Worm (Caenorhabditis elegans): ENCODE measurements around the gene T16G1.13.

The T16G1.13 gene

DNA sequence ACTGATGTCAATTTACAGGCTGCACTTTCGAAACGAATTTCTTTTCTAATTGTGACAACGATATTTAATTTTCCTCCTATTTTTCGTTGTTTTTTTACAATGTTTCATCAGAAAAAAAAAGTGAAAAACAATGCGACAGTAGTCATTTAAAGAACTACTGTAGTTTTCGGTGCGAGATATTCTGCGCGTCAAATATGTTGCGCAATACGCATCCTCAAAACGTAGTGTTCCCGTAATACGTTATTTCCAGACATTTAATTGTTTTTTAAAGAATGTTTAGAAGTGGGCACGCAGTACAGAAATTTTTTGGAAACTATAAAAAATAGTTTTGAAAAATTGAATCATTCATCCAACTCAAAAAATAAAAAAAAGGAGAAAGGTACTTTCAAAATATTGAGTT lies 24.3 kb downstream of the T16G1.13 start:
- TF ChIP-seq dmd-8 (GFP tag; IDR thresholded peaks at IDR 0.05) (no peak), unc-62 (GFP tag; optimal IDR thresholded peaks at IDR 0.05 in 1 of 2) (peak in 1 of 2 experiments; percentile 59), unc-62 (tag; optimal IDR thresholded peaks at IDR 0.05) (no peak)

DNA sequence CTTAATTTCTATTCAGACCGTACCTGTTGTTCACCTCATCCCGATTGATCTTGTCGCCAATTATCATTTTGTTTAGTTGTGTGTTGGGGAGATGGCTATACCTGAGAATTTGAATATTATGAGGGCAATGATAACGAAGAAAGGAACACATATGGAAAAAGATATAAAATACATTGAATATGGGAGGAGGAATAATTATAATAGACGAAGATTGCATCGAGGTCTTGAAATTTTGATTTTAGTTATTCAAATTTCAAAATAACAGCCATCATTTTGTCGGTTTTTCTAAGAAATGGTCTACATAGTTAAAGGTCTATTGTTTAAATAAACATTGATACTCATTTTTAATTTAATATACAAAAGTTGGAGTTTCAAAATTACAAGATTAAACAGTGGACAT lies 37.4 kb downstream of the T16G1.13 start, which contains the start of gene shw-3:
Gene shw-3, minus strand, starts transcription at position 101 of the 400 bp plus-strand sequence.
- TF ChIP-seq F26F4.8 (GFP tag; conservative IDR thresholded peaks at IDR 0.05), result no peak
- TF ChIP-seq set-16 (GFP tag; IDR thresholded peaks at IDR 0.05), result no peak
- TF ChIP-seq F37D6.2 (tag; optimal IDR thresholded peaks at IDR 0.05), result no peak
- TF ChIP-seq hmg-1.1 (GFP tag; IDR thresholded peaks at IDR 0.05), result no peak
- TF ChIP-seq Y105C5A.15 (GFP tag; IDR thresholded peaks at IDR 0.05), result no peak
- no peak for TF ChIP-seq pha-4 (GFP tag; IDR thresholded peaks at IDR 0.05)
- no peak for TF ChIP-seq pha-4 (tag; optimal IDR thresholded peaks at IDR 0.05)
- no peak for TF ChIP-seq ceh-28 (tag; optimal IDR thresholded peaks at IDR 0.05)
- no peak for TF ChIP-seq ztf-7 (tag; optimal IDR thresholded peaks at IDR 0.05)
- TF ChIP-seq gei-8 (GFP tag; optimal IDR thresholded peaks at IDR 0.05), result no peak
- TF ChIP-seq lir-3 (tag; optimal IDR thresholded peaks at IDR 0.05), result no peak

DNA sequence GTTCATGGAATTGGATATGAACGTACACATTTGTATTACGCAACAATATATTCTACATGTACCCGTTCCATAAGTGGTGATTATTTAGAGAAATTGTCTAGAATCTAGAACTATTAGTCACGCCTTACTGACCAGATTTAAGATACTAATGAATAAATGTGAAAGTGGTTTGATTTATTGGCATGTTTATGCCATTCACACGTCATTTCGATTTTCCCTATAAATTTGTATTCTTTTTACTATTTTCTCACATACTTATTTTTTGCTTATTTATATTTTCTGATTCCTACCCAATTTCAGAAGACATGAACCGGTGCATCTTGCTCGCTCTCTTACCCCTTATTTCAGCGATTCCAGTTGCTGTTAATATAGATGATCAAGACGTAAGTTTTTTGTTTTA lies 38.5 kb downstream of the T16G1.13 start, which contains the start of gene F15B9.8:
Gene F15B9.8, plus strand, starts transcription at position 301 of the 400 bp plus-strand sequence.
- no peak for TF ChIP-seq nhr-237 (tag; optimal IDR thresholded peaks at IDR 0.05)
- TF ChIP-seq duxl-1 (tag; optimal IDR thresholded peaks at IDR 0.05; ENCODE audit: poor library complexity), result no peak
- TF ChIP-seq mdl-1 (tag; optimal IDR thresholded peaks at IDR 0.05), result no peak
- TF ChIP-seq unc-39 (tag; optimal IDR thresholded peaks at IDR 0.05), result no peak
- TF ChIP-seq zag-1 (tag; optimal IDR thresholded peaks at IDR 0.05), result no peak
- TF ChIP-seq egl-27 (tag; optimal IDR thresholded peaks at IDR 0.05), result no peak
- TF ChIP-seq daf-16 (GFP tag; optimal IDR thresholded peaks at IDR 0.05), result no peak
- no peak for TF ChIP-seq daf-16 (tag; optimal IDR thresholded peaks at IDR 0.05)
- TF ChIP-seq lim-7 (GFP tag; IDR thresholded peaks at IDR 0.05), result no peak
- TF ChIP-seq mdt-29 (GFP tag; IDR thresholded peaks at IDR 0.05), result no peak
- no peak for TF ChIP-seq ama-1 (optimal IDR thresholded peaks at IDR 0.05)
- TF ChIP-seq set-16 (GFP tag; IDR thresholded peaks at IDR 0.05), result no peak
- no peak for TF ChIP-seq ctbp-1 (GFP tag; IDR thresholded peaks at IDR 0.05)
- no peak for TF ChIP-seq nhr-41 (GFP tag; IDR thresholded peaks at IDR 0.05)
- TF ChIP-seq nhr-42 (GFP tag; IDR thresholded peaks at IDR 0.05), result no peak

DNA sequence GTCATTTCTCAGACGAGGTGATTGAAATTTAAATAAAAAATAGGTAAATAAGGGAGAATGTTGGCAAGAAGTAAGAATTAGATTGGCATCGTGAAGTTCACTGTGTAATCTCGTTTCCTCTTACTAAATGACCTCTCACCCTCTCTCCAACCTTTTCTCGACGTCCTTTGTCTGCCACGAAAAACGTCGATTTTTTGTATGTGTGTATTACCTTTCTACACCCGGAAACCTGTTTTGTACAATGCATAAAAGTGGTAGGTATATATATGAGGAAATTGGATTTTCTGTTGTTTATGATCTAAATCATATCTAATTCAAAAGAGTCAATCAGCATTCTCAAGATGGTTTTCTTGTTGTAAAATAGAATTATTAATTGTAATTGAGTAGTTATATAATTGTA lies 43.2 kb downstream of the T16G1.13 start, which contains the start of the genes F15B9.11 and dsl-7:
Gene F15B9.11, minus strand, starts transcription at position 5 of the 400 bp plus-strand sequence.
Gene dsl-7, plus strand, starts transcription at position 260 of the 400 bp plus-strand sequence.
- TF ChIP-seq tag-97 (GFP tag; IDR thresholded peaks at IDR 0.05) (no peak), F26F4.8 (GFP tag; conservative IDR thresholded peaks at IDR 0.05) (no peak), ztf-7 (tag; optimal IDR thresholded peaks at IDR 0.05) (no peak)

DNA sequence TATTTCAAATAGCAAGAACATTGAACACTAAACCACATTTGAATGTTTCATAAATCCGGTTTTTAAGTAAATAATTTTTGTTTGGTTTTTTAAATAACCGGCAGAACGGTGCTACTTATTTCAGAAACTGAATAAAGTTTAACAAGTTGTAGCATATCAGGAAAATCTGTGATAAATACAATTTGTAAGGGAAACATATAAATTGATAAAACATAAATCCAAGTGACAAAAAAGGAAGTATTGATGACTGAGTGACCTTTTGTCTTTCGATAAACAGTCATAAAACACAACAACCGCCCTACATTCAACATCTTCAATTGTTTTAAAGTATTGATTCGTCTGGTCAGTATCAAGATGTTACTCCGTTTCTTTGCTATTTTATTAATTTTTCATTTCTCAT lies 45.6 kb downstream of the T16G1.13 start, which contains the start of gene far-5:
Gene far-5, plus strand, starts transcription at position 301 of the 400 bp plus-strand sequence.
- TF ChIP-seq aha-1 (tag) (peak; percentile 48), Y75B8A.6 (GFP tag; IDR thresholded peaks at IDR 0.05) (no peak), nhr-28 (tag; optimal IDR thresholded peaks at IDR 0.05) (peak; percentile 3), ama-1 (optimal IDR thresholded peaks at IDR 0.05) (no peak)

DNA sequence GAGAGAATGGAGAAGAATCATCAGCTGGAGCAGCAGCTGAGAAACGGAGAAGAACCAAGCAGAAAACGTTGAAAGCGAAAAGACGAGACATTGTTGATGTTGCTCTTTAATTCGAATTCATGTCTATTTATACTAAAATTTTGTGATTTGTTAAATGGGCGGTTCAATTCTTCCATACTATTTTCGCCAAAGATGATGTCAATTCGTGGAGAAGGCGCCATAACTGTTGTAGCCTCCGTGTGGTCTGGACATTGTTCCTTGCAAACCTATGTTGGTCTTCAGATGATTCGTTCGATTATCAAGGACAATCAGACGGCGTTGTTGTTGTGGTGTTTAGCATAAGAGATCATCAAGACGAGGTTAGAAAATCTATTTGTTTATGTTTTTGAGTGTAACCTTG lies 47.7 kb downstream of the T16G1.13 start, which contains the start of gene far-3:
Gene far-3, minus strand, starts transcription at position 101 of the 400 bp plus-strand sequence.
- TF ChIP-seq hif-1 (tag; optimal IDR thresholded peaks at IDR 0.05) (no peak), ZK337.2 (GFP tag; IDR thresholded peaks at IDR 0.05) (no peak)
